Worm (Caenorhabditis elegans) whole organism, L3 larva: Measurements from ENCODE around the gene ubc-15.

Source experiments
- ZK546.5 ChIP-seq: sonication (generic microtip); optimal IDR thresholded peaks from 2 replicates; lab custom pipeline; 2017; ENCODE audit warnings: missing biosample characterization, missing genetic modification characterization
- aly-2 ChIP-seq: fragments of 150-350 bp; optimal IDR thresholded peaks from 2 replicates; lab custom pipeline; 2014; ENCODE audit warnings: missing biosample characterization, missing genetic modification characterization
- ceh-82 ChIP-seq: fragments of 150-350 bp; optimal IDR thresholded peaks from 2 replicates; lab custom pipeline; 2014; ENCODE audit warnings: missing biosample characterization, missing genetic modification characterization
- daf-12 ChIP-seq: fragments of 150-350 bp; optimal IDR thresholded peaks from 2 replicates; lab custom pipeline; 2014; ENCODE audit warnings: missing biosample characterization, missing genetic modification reagents, missing genetic modification characterization
- fos-1 ChIP-seq: fragments of 150-350 bp; optimal IDR thresholded peaks from 2 replicates; lab custom pipeline; 2014; ENCODE audit warnings: missing biosample characterization, missing genetic modification characterization
- lsy-12 ChIP-seq: sonication (generic microtip); optimal IDR thresholded peaks from 2 replicates; lab custom pipeline; 2016; ENCODE audit warnings: mild to moderate bottlenecking, missing genetic modification characterization, missing compliant biosample characterization
- mdl-1 ChIP-seq: fragments of 150-350 bp; optimal IDR thresholded peaks from 2 replicates; lab custom pipeline; 2014; ENCODE audit warnings: missing biosample characterization, missing genetic modification characterization
- nhr-237 ChIP-seq: fragments of 150-350 bp; optimal IDR thresholded peaks from 2 replicates; lab custom pipeline; 2014; ENCODE audit warnings: missing biosample characterization, missing genetic modification characterization
- nhr-28 ChIP-seq: fragments of 150-350 bp; optimal IDR thresholded peaks from 2 replicates; lab custom pipeline; 2014; ENCODE audit warnings: missing biosample characterization, missing genetic modification characterization
- nhr-76 ChIP-seq: fragments of 150-350 bp; sonication (generic microtip); optimal IDR thresholded peaks from 5 replicates; lab custom pipeline; 2014; ENCODE audit warnings: missing biosample characterization, missing genetic modification characterization
- pqm-1 ChIP-seq: fragments of 150-350 bp; optimal IDR thresholded peaks from 2 replicates; lab custom pipeline; 2017; ENCODE audit warnings: missing biosample characterization, missing genetic modification characterization, inconsistent platforms
- tbx-2 ChIP-seq: sonication (generic microtip); optimal IDR thresholded peaks from 2 replicates; lab custom pipeline; 2016; ENCODE audit warnings: mild to moderate bottlenecking, missing genetic modification characterization, missing compliant biosample characterization

DNA sequence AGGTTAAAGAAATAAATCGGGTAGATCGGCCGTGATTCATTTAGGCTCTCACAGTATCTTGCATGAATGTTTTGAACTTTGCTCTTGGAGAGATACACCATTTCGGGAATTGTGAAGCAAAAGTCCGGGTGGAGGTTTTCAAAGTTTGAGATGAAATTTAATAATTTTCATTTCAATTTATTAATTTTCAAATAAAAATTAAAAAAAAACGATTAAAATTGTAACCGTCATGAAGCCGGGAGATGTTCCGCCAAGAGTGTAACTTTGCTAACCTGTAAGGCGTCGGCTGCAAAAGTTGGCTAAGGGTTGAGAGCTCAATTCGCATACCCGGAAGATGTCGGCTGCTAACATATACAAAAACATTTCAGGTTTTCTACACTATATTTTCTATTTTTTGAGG is 20.9 kb upstream of the ubc-15 start, which contains the start of gene irld-67:
- TF ChIP-seq nhr-76 (tag; lab: Kevin White, UChicago) (no peak), ceh-82 (tag; lab: Kevin White, UChicago) (no peak), pqm-1 (tag; lab: Kevin White, UChicago) (no peak), lsy-12 (tag; lab: Kevin White, UChicago) (no peak), nhr-28 (tag; lab: Kevin White, UChicago) (no peak), fos-1 (tag; lab: Kevin White, UChicago) (no peak), tbx-2 (tag; lab: Kevin White, UChicago) (no peak), aly-2 (tag; lab: Kevin White, UChicago) (no peak), nhr-237 (tag; lab: Kevin White, UChicago) (no peak), daf-12 (tag; lab: Kevin White, UChicago) (no peak), ZK546.5 (tag; lab: Kevin White, UChicago) (no peak), mdl-1 (tag; lab: Kevin White, UChicago) (no peak)
